Worm (Caenorhabditis elegans) whole organism, early embryonic: ENCODE data around the gene F44E5.2.

Source experiments
- B0310.2 ChIP-seq: sonication (generic microtip); optimal IDR thresholded peaks from 2 replicates; lab custom pipeline; 2016; ENCODE audit warnings: mild to moderate bottlenecking, missing genetic modification characterization, missing compliant biosample characterization
- F13C5.2 ChIP-seq: sonication (generic microtip); optimal IDR thresholded peaks from 2 replicates; lab custom pipeline; 2017; ENCODE audit warnings: mild to moderate bottlenecking, missing genetic modification characterization, inconsistent platforms, missing compliant biosample characterization
- aly-1 ChIP-seq: sonication (generic microtip); optimal IDR thresholded peaks from 2 replicates; lab custom pipeline; 2016; ENCODE audit warnings: missing genetic modification characterization, missing compliant biosample characterization
- ama-1 ChIP-seq: fragments of 150-350 bp; optimal IDR thresholded peaks from 2 replicates; lab custom pipeline; 2014
- ceh-13 ChIP-seq: fragments of 200-800 bp; sonication (Bioruptor generic); optimal IDR thresholded peaks from 2 replicates; lab custom pipeline; 2018; ENCODE audit warnings: mild to moderate bottlenecking, missing genetic modification characterization, missing compliant biosample characterization
- ceh-36 ChIP-seq: sonication (generic microtip); optimal IDR thresholded peaks from 2 replicates; lab custom pipeline; 2016; ENCODE audit warnings: missing genetic modification characterization, inconsistent platforms, missing compliant biosample characterization
- ets-7 ChIP-seq: sonication (generic microtip); optimal IDR thresholded peaks from 2 replicates; lab custom pipeline; 2016; ENCODE audit warnings: missing genotype, missing genetic modification characterization, missing compliant biosample characterization
- flt-1 ChIP-seq: fragments of 200-800 bp; sonication (Bioruptor generic); IDR thresholded peaks from 2 replicates; pipeline ENCODE4 v1.3.6; 2022; ENCODE audit warnings: missing genetic modification characterization, missing compliant biosample characterization
- hmbx-1 ChIP-seq: sonication (generic microtip); optimal IDR thresholded peaks from 2 replicates; lab custom pipeline; 2016; ENCODE audit warnings: mild to moderate bottlenecking, missing genetic modification characterization, missing compliant biosample characterization
- hmg-4 ChIP-seq: fragments of 200-800 bp; sonication (Bioruptor generic); optimal IDR thresholded peaks from 2 replicates; lab custom pipeline; 2018; ENCODE audit warnings: mild to moderate bottlenecking, missing genetic modification characterization, missing compliant biosample characterization
- hnd-1 ChIP-seq: sonication (generic microtip); optimal IDR thresholded peaks from 2 replicates; lab custom pipeline; 2016; ENCODE audit warnings: missing genetic modification characterization, missing compliant biosample characterization
- pes-1 ChIP-seq: fragments of 200-800 bp; sonication (Bioruptor generic); IDR thresholded peaks from 2 replicates; pipeline ENCODE4 v1.3.6; 2022; ENCODE audit warnings: missing genetic modification reagents, missing genetic modification characterization, missing compliant biosample characterization
- scrt-1 ChIP-seq: fragments of 200-800 bp; sonication (Bioruptor generic); IDR thresholded peaks from 2 replicates; pipeline ENCODE4 v1.3.6; 2022; ENCODE audit warnings: missing genetic modification characterization, missing compliant biosample characterization
- sea-1 ChIP-seq: fragments of 200-800 bp; sonication (Bioruptor generic); conservative IDR thresholded peaks from 2 replicates; pipeline ENCODE4 v1.3.6; 2022; ENCODE audit warnings: missing genetic modification characterization, missing compliant biosample characterization
- tbx-11 ChIP-seq: fragments of 200-800 bp; sonication (Bioruptor generic); IDR thresholded peaks from 2 replicates; pipeline ENCODE4 v1.3.6; 2022; ENCODE audit warnings: missing genetic modification characterization, missing compliant biosample characterization
- tbx-37 ChIP-seq: fragments of 200-800 bp; sonication (Bioruptor generic); conservative IDR thresholded peaks from 2 replicates; pipeline ENCODE4 v1.3.6; 2022; ENCODE audit warnings: missing genetic modification reagents, missing genetic modification characterization, missing compliant biosample characterization
- tra-4 ChIP-seq: sonication (generic microtip); optimal IDR thresholded peaks from 2 replicates; lab custom pipeline; 2017; ENCODE audit warnings: missing genetic modification characterization, missing compliant biosample characterization

Gene F44E5.2

ce11 chrII:11748494-11748893 is 18.1 kb upstream of the F44E5.2 start, which contains the start of the genes F44E5.17 and gpb-1:
Gene F44E5.17, minus strand, starts transcription at chrII:11748594.
Gene gpb-1, minus strand, starts transcription at chrII:11748611.
- TF ChIP-seq aly-1 (tag; lab: Kevin White, UChicago) (no peak), ceh-36 (no peak), ceh-13 (GFP tag; lab: Kevin White, UChicago) (no peak), hmg-4 (GFP tag; lab: Kevin White, UChicago) (no peak), tbx-11 (GFP tag; lab: Robert Waterston, UW) (no peak), ama-1 (no peak), tra-4 (tag; lab: Kevin White, UChicago) (no peak), pes-1 (GFP tag; lab: Robert Waterston, UW) (no peak)

ce11 chrII:11749490-11750172 is 16.9 kb upstream of the F44E5.2 start:
- peak; percentile 40; the same call in 1 of the 2 replicates for TF ChIP-seq pes-1 (GFP tag; lab: Robert Waterston, UW)
- TF ChIP-seq tbx-11 (GFP tag; lab: Robert Waterston, UW) = 0 out of 2 replicates have a peak, but pooled peaks have one; percentile 53
- TF ChIP-seq sea-1 (GFP tag; lab: Robert Waterston, UW) = 0 out of 2 replicates have a peak, but pooled peaks have one; percentile 50
- TF ChIP-seq B0310.2 = peak; percentile 32
- 0 out of 2 replicates have a peak, but pooled peaks have one; percentile 43 for TF ChIP-seq flt-1 (GFP tag; lab: Robert Waterston, UW)
- no peak for TF ChIP-seq hmbx-1 (tag; lab: Kevin White, UChicago)
- TF ChIP-seq tra-4 (tag; lab: Kevin White, UChicago) = no peak
- TF ChIP-seq ama-1 = no peak
- TF ChIP-seq ceh-13 (GFP tag; lab: Kevin White, UChicago) = no peak
- TF ChIP-seq ceh-36 = no peak
- peak; percentile 35 for TF ChIP-seq ets-7 (tag; lab: Kevin White, UChicago)
- no peak for TF ChIP-seq hnd-1 (tag; lab: Kevin White, UChicago)
- TF ChIP-seq scrt-1 = 0 out of 2 replicates have a peak, but pooled peaks have one; percentile 51
- TF ChIP-seq hmg-4 (GFP tag; lab: Kevin White, UChicago) = peak; percentile 93
- no peak for TF ChIP-seq tbx-37
- TF ChIP-seq F13C5.2 = peak; percentile 90
- peak; percentile 55 for TF ChIP-seq aly-1 (tag; lab: Kevin White, UChicago)

DNA sequence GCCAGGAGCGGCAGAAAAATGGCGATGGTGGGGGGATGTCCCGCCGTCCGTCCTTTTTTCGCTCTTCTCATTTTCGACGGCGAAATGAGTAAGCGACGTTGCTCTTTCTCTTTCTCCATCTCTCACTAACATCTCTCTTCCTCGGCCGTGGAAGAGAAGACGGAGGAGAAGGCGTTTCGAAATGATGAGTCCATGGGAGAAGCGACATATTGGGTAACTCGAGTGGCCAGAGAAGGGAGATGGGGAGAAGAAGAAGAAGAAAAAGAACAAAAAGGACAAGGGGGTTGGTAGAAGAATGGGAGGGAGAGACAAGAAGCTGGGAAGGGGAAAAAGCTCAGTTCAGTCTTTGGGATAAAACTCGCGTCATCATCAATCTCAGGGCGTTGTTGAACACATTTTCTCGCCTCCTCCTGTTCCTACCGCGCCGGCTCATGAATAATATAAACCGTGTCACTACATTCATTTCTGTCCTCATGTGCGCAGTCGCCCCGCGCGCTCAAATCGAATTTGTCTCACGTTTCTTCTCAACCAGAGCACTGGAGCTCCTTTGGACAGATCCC is 14.9 kb upstream of the F44E5.2 start:
- TF ChIP-seq aly-1 (tag; lab: Kevin White, UChicago) (peak; percentile 33), ceh-36 (no peak)

ce11 chrII:11753186-11753585 is 13.4 kb upstream of the F44E5.2 start:
- TF ChIP-seq hmbx-1 (tag; lab: Kevin White, UChicago) (no peak), pes-1 (GFP tag; lab: Robert Waterston, UW) (no peak), tra-4 (tag; lab: Kevin White, UChicago) (no peak), ama-1 (no peak), aly-1 (tag; lab: Kevin White, UChicago) (no peak), B0310.2 (no peak), tbx-11 (GFP tag; lab: Robert Waterston, UW) (no peak), ceh-13 (GFP tag; lab: Kevin White, UChicago) (no peak), flt-1 (GFP tag; lab: Robert Waterston, UW) (no peak), sea-1 (GFP tag; lab: Robert Waterston, UW) (no peak), tbx-37 (no peak), hmg-4 (GFP tag; lab: Kevin White, UChicago) (no peak), ets-7 (tag; lab: Kevin White, UChicago) (no peak), ceh-36 (no peak), F13C5.2 (no peak), scrt-1 (no peak), hnd-1 (tag; lab: Kevin White, UChicago) (no peak)

DNA sequence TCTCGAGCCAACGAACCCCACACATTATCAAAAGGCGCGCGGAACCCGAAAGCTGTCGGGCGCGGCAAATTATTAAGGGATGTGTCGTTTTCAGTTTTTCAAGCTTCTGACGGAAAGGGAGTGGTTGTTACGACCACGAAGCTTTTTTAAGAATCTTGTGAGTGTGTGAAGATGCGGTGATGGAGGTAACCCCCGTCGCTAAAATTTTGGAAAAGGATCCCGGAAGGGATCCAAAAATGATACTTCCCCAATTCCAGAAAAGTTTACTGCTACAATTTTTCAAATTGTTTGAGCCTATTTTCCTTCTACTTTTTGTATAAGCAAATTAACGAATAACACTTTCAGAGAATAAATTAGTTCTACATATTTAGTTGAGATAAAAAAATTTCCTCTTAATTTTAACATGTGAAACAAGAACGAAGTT is 9.9 kb upstream of the F44E5.2 start:
- TF ChIP-seq hnd-1 (tag; lab: Kevin White, UChicago) (peak; percentile 2), tbx-37 (no peak), pes-1 (GFP tag; lab: Robert Waterston, UW) (0 out of 2 replicates have a peak, but pooled peaks have one; percentile 46), sea-1 (GFP tag; lab: Robert Waterston, UW) (peak; percentile 71; the same call in 1 of the 2 replicates), ama-1 (peak; percentile 46)

DNA sequence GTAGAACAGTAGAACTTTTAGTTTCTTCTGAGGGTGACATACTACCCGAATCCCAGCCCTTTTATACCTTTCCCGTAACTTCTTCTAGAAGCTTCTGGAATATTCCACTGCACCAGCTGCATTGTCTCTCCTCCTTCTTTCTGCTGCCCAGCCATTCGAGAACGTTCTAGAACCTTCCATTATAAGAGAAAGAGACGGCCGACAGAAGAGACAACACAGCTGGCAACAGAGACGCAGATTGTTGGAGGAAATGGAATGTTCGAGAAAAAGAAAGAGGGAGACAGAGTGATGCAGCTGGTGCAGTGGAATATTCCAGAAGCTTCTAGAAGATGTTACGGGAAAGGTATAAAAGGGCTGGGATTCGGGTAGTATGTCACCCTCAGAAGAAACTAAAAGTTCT is 7.3 kb upstream of the F44E5.2 start, which contains the start of the genes F44E5.4 and F44E5.5:
F44E5.4 (minus strand) TSS at position 35 of the 400 bp plus-strand sequence.
F44E5.5 (plus strand) TSS at position 386 of the 400 bp plus-strand sequence.
- TF ChIP-seq scrt-1 (peak; percentile 81), ceh-36 (peak; percentile 42), B0310.2 (peak; percentile 76), tra-4 (tag; lab: Kevin White, UChicago) (peak; percentile 47), tbx-11 (GFP tag; lab: Robert Waterston, UW) (peak; percentile 80), flt-1 (GFP tag; lab: Robert Waterston, UW) (peak; percentile 82; the same call in 1 of the 2 replicates), tbx-37 (peak; percentile 71), hnd-1 (tag; lab: Kevin White, UChicago) (peak; percentile 60), F13C5.2 (peak; percentile 68), hmg-4 (GFP tag; lab: Kevin White, UChicago) (peak; percentile 34), sea-1 (GFP tag; lab: Robert Waterston, UW) (peak; percentile 87), pes-1 (GFP tag; lab: Robert Waterston, UW) (peak; percentile 84)

DNA sequence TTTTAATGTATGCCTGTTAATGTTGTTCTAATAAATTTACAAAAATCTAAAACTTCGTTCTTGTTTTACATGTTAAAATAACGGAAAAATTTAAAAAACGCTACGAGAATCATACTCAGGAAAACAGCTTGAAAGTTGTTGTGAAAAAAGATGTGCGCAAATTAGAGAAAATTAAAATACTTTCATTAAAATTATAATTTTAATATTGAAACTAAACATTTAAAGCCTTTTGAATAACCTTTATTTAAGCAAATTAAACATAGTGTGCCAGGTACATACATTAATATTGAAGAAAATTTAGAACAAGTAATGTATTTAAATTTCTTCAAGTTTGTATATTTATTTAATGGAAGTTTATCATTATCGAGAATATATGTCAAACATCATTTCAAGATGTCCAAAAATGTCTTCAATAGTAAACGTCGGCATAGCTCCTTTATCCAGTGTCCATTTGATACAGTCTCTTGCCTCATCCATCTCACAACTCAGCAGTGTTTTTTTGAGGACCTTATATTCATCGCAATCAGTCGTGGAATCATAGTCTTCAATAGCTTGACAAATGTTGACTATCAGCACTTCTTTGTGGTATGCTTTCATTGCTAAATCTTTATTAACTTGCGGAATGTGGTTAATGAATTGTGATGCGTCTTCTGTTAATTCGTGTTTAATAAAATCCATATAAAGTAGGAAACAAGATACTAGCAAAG is 4.6 kb upstream of the F44E5.2 start:
- no peak for TF ChIP-seq hnd-1 (tag; lab: Kevin White, UChicago)
- TF ChIP-seq ets-7 (tag; lab: Kevin White, UChicago) = no peak
- no peak for TF ChIP-seq F13C5.2
- 0 out of 2 replicates have a peak, but pooled peaks have one; percentile 65 for TF ChIP-seq sea-1 (GFP tag; lab: Robert Waterston, UW)
